Worm (Caenorhabditis elegans) whole organism, early embryonic: ENCODE results near the gene ZK632.4.

ENCODE experiments used
- B0310.2 ChIP-seq: sonication (generic microtip); optimal IDR thresholded peaks from 2 replicates; lab custom pipeline; 2016; ENCODE audit warnings: mild to moderate bottlenecking, missing genetic modification characterization, missing compliant biosample characterization
- F13C5.2 ChIP-seq: sonication (generic microtip); optimal IDR thresholded peaks from 2 replicates; lab custom pipeline; 2017; ENCODE audit warnings: mild to moderate bottlenecking, missing genetic modification characterization, inconsistent platforms, missing compliant biosample characterization
- aly-1 ChIP-seq: sonication (generic microtip); optimal IDR thresholded peaks from 2 replicates; lab custom pipeline; 2016; ENCODE audit warnings: missing genetic modification characterization, missing compliant biosample characterization
- ama-1 ChIP-seq: fragments of 150-350 bp; optimal IDR thresholded peaks from 2 replicates; lab custom pipeline; 2014
- ceh-13 ChIP-seq: fragments of 200-800 bp; sonication (Bioruptor generic); optimal IDR thresholded peaks from 2 replicates; lab custom pipeline; 2018; ENCODE audit warnings: mild to moderate bottlenecking, missing genetic modification characterization, missing compliant biosample characterization
- ceh-36 ChIP-seq: sonication (generic microtip); optimal IDR thresholded peaks from 2 replicates; lab custom pipeline; 2016; ENCODE audit warnings: missing genetic modification characterization, inconsistent platforms, missing compliant biosample characterization
- ets-7 ChIP-seq: sonication (generic microtip); optimal IDR thresholded peaks from 2 replicates; lab custom pipeline; 2016; ENCODE audit warnings: missing genotype, missing genetic modification characterization, missing compliant biosample characterization
- flt-1 ChIP-seq: fragments of 200-800 bp; sonication (Bioruptor generic); IDR thresholded peaks from 2 replicates; pipeline ENCODE4 v1.3.6; 2022; ENCODE audit warnings: missing genetic modification characterization, missing compliant biosample characterization
- hmbx-1 ChIP-seq: sonication (generic microtip); optimal IDR thresholded peaks from 2 replicates; lab custom pipeline; 2016; ENCODE audit warnings: mild to moderate bottlenecking, missing genetic modification characterization, missing compliant biosample characterization
- hmg-4 ChIP-seq: fragments of 200-800 bp; sonication (Bioruptor generic); optimal IDR thresholded peaks from 2 replicates; lab custom pipeline; 2018; ENCODE audit warnings: mild to moderate bottlenecking, missing genetic modification characterization, missing compliant biosample characterization
- hnd-1 ChIP-seq: sonication (generic microtip); optimal IDR thresholded peaks from 2 replicates; lab custom pipeline; 2016; ENCODE audit warnings: missing genetic modification characterization, missing compliant biosample characterization
- pes-1 ChIP-seq: fragments of 200-800 bp; sonication (Bioruptor generic); IDR thresholded peaks from 2 replicates; pipeline ENCODE4 v1.3.6; 2022; ENCODE audit warnings: missing genetic modification reagents, missing genetic modification characterization, missing compliant biosample characterization
- scrt-1 ChIP-seq: fragments of 200-800 bp; sonication (Bioruptor generic); IDR thresholded peaks from 2 replicates; pipeline ENCODE4 v1.3.6; 2022; ENCODE audit warnings: missing genetic modification characterization, missing compliant biosample characterization
- sea-1 ChIP-seq: fragments of 200-800 bp; sonication (Bioruptor generic); conservative IDR thresholded peaks from 2 replicates; pipeline ENCODE4 v1.3.6; 2022; ENCODE audit warnings: missing genetic modification characterization, missing compliant biosample characterization
- tbx-11 ChIP-seq: fragments of 200-800 bp; sonication (Bioruptor generic); IDR thresholded peaks from 2 replicates; pipeline ENCODE4 v1.3.6; 2022; ENCODE audit warnings: missing genetic modification characterization, missing compliant biosample characterization
- tbx-37 ChIP-seq: fragments of 200-800 bp; sonication (Bioruptor generic); conservative IDR thresholded peaks from 2 replicates; pipeline ENCODE4 v1.3.6; 2022; ENCODE audit warnings: missing genetic modification reagents, missing genetic modification characterization, missing compliant biosample characterization
- tra-4 ChIP-seq: sonication (generic microtip); optimal IDR thresholded peaks from 2 replicates; lab custom pipeline; 2017; ENCODE audit warnings: missing genetic modification characterization, missing compliant biosample characterization

The ZK632.4 gene

DNA sequence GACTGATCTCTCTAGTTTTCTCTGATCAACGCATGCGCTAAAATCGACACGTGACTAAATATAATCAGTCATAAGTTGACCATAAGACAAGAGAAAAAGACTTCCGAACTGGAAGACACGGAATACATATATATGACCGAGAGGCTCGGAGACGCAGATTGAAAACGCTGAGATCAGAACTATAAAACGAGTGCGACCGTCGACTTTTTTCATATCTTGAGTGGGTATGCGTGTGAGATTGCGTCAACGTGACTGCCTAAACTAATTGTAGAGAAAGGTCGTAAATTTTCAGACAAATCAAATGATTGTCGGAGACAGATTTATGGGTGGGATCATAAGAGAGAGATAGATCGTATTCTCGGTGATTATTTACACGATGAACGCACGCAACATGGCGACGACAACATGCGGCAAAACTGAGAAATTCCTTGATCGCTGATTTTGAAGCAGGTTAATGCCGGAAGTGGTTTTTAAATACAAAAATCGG is 349 bp upstream of the ZK632.4 start:
- TF ChIP-seq hmbx-1 (tag; lab: Kevin White, UChicago) (no peak), sea-1 (no peak), pes-1 (GFP tag; lab: Robert Waterston, UW) (no peak)

DNA sequence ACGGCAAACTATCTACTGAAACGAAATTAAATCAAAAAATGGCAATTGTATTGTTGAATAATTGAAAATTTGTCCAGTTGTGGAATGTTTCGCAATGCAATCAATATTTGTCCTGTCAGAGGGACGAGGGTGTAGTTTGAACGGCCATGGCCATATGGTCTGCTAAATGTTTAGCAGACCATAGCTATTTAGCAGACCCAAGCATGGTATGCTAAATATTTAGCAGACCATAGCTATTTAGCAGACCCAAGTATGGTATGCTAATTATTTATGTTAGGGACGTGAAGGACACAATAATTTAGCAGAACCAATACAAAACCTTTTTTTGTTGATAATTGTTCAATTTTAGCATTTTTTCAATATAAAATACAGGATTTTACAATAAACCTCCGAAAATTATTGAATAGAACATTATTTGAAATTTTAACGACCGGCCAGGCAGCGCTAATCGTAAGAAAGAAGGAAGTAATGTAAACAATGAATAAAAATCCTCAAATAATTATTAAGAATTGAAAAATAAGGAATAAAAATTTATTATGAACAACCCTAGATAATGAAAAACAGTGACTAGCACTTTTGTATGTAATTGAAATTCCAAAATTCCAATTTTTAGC is 2.1 kb downstream of the ZK632.4 start, which contains the start of gene riok-3:
riok-3 (minus strand) TSS at position 15 of the 614 bp plus-strand sequence.
- TF ChIP-seq F13C5.2 (tag; lab: Kevin White, UChicago) (no peak), hnd-1 (no peak), ets-7 (tag; lab: Kevin White, UChicago) (no peak), sea-1 (no peak), pes-1 (GFP tag; lab: Robert Waterston, UW) (no peak), ceh-36 (tag; lab: Kevin White, UChicago) (no peak), hmg-4 (GFP tag; lab: Kevin White, UChicago) (no peak), ama-1 (lab: Kevin White, UChicago) (no peak), hmbx-1 (tag; lab: Kevin White, UChicago) (no peak), tbx-11 (no peak), B0310.2 (tag; lab: Kevin White, UChicago) (no peak), tbx-37 (GFP tag; lab: Robert Waterston, UW) (no peak), aly-1 (tag; lab: Kevin White, UChicago) (no peak), flt-1 (GFP tag; lab: Robert Waterston, UW) (no peak), ceh-13 (GFP tag; lab: Kevin White, UChicago) (no peak)

DNA sequence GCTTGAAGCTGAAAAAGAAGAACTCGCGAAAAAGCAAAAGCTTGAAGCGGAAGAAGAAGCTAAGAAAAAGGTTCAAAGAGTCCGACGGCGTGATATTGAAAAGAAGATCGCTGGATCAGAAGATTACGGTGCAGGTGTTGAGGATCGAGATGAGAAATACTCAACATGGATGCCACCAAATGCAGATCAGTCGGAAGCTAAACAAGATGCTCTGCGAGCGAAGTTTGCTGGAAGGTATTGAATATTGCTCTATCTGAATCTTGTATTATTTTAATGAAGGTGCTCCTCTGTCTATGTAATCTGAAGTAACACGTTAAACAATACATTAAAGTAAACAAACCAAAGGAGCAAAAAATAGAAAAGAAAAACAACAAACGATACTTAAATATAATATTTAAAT is 5.2 kb downstream of the ZK632.4 start:
- TF ChIP-seq hnd-1 (no peak), F13C5.2 (tag; lab: Kevin White, UChicago) (no peak), tbx-37 (GFP tag; lab: Robert Waterston, UW) (no peak), hmg-4 (GFP tag; lab: Kevin White, UChicago) (no peak), ceh-36 (tag; lab: Kevin White, UChicago) (no peak), tra-4 (no peak), ama-1 (lab: Kevin White, UChicago) (no peak), scrt-1 (GFP tag; lab: Robert Waterston, UW) (no peak), flt-1 (GFP tag; lab: Robert Waterston, UW) (no peak), hmbx-1 (tag; lab: Kevin White, UChicago) (no peak), tbx-11 (no peak), ets-7 (tag; lab: Kevin White, UChicago) (no peak), sea-1 (no peak), ceh-13 (GFP tag; lab: Kevin White, UChicago) (no peak), aly-1 (tag; lab: Kevin White, UChicago) (no peak), B0310.2 (tag; lab: Kevin White, UChicago) (no peak), pes-1 (GFP tag; lab: Robert Waterston, UW) (no peak)

- TF ChIP-seq sea-1, result no peak
Observed at ce11 chrIII:9798478-9799157, 8.6 kb downstream of the ZK632.4 start, which contains the start of gene ZK632.2. TSS of gene ZK632.2 (plus strand) at chrIII:9799107.

- no peak for TF ChIP-seq tra-4
- TF ChIP-seq tbx-11, result no peak
- TF ChIP-seq hmg-4 (GFP tag; lab: Kevin White, UChicago), result no peak
- no peak for TF ChIP-seq ceh-13 (GFP tag; lab: Kevin White, UChicago)
- no peak for TF ChIP-seq scrt-1 (GFP tag; lab: Robert Waterston, UW)
- no peak for TF ChIP-seq pes-1 (GFP tag; lab: Robert Waterston, UW)
- TF ChIP-seq aly-1 (tag; lab: Kevin White, UChicago), result no peak
- TF ChIP-seq flt-1 (GFP tag; lab: Robert Waterston, UW), result no peak
Observed at ce11 chrIII:9796448-9796847, 10.8 kb downstream of the ZK632.4 start, which contains the start of gene srxa-10. TSS of gene srxa-10 (minus strand) at chrIII:9796548.

ce11 chrIII:9793592-9794417 is 13.4 kb downstream of the ZK632.4 start, which contains the start of the genes R10E11.9 and mcm-6:
TSS of gene R10E11.9 (minus strand) at chrIII:9793642.
TSS of gene mcm-6 (plus strand) at chrIII:9794367.
- no peak for TF ChIP-seq ets-7 (tag; lab: Kevin White, UChicago)
- no peak for TF ChIP-seq ceh-13 (GFP tag; lab: Kevin White, UChicago)
- no peak for TF ChIP-seq aly-1 (tag; lab: Kevin White, UChicago)
- TF ChIP-seq F13C5.2 (tag; lab: Kevin White, UChicago), result no peak
- no peak for TF ChIP-seq tbx-11
- no peak for TF ChIP-seq ceh-36 (tag; lab: Kevin White, UChicago)
- no peak for TF ChIP-seq flt-1 (GFP tag; lab: Robert Waterston, UW)
- no peak for TF ChIP-seq scrt-1 (GFP tag; lab: Robert Waterston, UW)
- no peak for TF ChIP-seq B0310.2 (tag; lab: Kevin White, UChicago)
- TF ChIP-seq hmg-4 (GFP tag; lab: Kevin White, UChicago), result no peak
- TF ChIP-seq tbx-37 (GFP tag; lab: Robert Waterston, UW), result no peak
- TF ChIP-seq hmbx-1 (tag; lab: Kevin White, UChicago), result no peak
- no peak for TF ChIP-seq hnd-1
- TF ChIP-seq pes-1 (GFP tag; lab: Robert Waterston, UW), result no peak
- TF ChIP-seq sea-1, result no peak
- TF ChIP-seq tra-4, result no peak
- no peak for TF ChIP-seq ama-1 (lab: Kevin White, UChicago)
